Worm (Caenorhabditis elegans) whole organism, mixed stage, embryonic: ENCODE measurements around the gene C34D4.10.

ENCODE experiments used
- blmp-1 ChIP-seq: fragments of 150-350 bp; optimal IDR thresholded peaks from 2 replicates; lab custom pipeline; 2014; ENCODE audit warnings: missing biosample characterization, missing genetic modification characterization
- ces-1 ChIP-seq: fragments of 150-350 bp; optimal IDR thresholded peaks from 2 replicates; lab custom pipeline; 2014; ENCODE audit warnings: missing biosample characterization, missing genetic modification reagents, missing genetic modification characterization
- elt-3 ChIP-seq: fragments of 150-350 bp; optimal IDR thresholded peaks from 2 replicates; lab custom pipeline; 2014; ENCODE audit warnings: missing biosample characterization, missing genetic modification characterization
- lin-13 ChIP-seq: fragments of 150-350 bp; optimal IDR thresholded peaks from 2 replicates; lab custom pipeline; 2014; ENCODE audit warnings: missing biosample characterization, missing genetic modification characterization
- lsy-2 ChIP-seq: fragments of 150-350 bp; optimal IDR thresholded peaks from 2 replicates; lab custom pipeline; 2014; ENCODE audit warnings: missing biosample characterization, missing genetic modification characterization
- nhr-12 ChIP-seq: fragments of 150-350 bp; optimal IDR thresholded peaks from 2 replicates; lab custom pipeline; 2014; ENCODE audit warnings: missing biosample characterization, missing genetic modification characterization
- nhr-237 ChIP-seq: fragments of 150-350 bp; optimal IDR thresholded peaks from 2 replicates; lab custom pipeline; 2014; ENCODE audit warnings: missing biosample characterization, missing genetic modification characterization
- pha-4 ChIP-seq: fragments of 150-350 bp; optimal IDR thresholded peaks from 2 replicates; lab custom pipeline; 2018; ENCODE audit warnings: missing biosample characterization, missing genetic modification reagents, missing genetic modification characterization
- snpc-4 ChIP-seq: fragments of 150-350 bp; optimal IDR thresholded peaks from 2 replicates; lab custom pipeline; 2014; ENCODE audit warnings: missing biosample characterization, missing genetic modification characterization
- sptf-1 ChIP-seq: sonication (generic microtip); optimal IDR thresholded peaks from 2 replicates; lab custom pipeline; 2017; ENCODE audit warnings: mild to moderate bottlenecking, missing genetic modification characterization, moderate library complexity, missing compliant biosample characterization
- unc-39 ChIP-seq: fragments of 150-350 bp; optimal IDR thresholded peaks from 2 replicates; lab custom pipeline; 2014; ENCODE audit warnings: missing biosample characterization, missing genetic modification characterization
- unc-62 ChIP-seq: fragments of 150-350 bp; optimal IDR thresholded peaks from 2 replicates; lab custom pipeline; 2014; ENCODE audit warnings: missing biosample characterization, missing genetic modification reagents, missing genetic modification characterization

DNA sequence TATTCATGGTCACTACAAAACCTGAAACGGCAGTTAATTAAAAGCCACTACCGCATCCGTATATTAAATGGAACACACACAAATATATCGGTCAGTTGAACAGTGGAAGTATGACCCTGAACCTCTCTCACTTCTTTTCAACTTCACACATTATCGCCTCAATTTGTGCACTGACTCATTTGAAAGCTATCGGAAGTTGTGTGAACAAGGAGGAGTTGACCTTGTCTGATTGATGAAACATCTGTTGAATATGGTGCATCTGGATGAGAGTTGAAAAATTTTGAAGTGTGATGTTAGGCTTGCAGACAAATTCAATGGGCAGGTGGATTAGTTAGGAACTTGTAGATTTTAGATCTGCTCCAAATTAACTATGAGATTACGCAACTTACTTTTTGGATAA, 23.8 kb downstream of the C34D4.10 start:
- TF ChIP-seq unc-62 (no peak), elt-3 (tag; lab: Kevin White, UChicago) (no peak), blmp-1 (tag; lab: Kevin White, UChicago) (no peak), snpc-4 (no peak), nhr-237 (tag; lab: Kevin White, UChicago) (no peak), ces-1 (no peak), sptf-1 (tag; lab: Kevin White, UChicago) (no peak), lsy-2 (tag; lab: Kevin White, UChicago) (no peak), lin-13 (tag; lab: Kevin White, UChicago) (no peak), nhr-12 (tag; lab: Kevin White, UChicago) (no peak), pha-4 (tag; lab: Kevin White, UChicago) (no peak), unc-39 (tag; lab: Kevin White, UChicago) (no peak)
